Fruit fly (Drosophila melanogaster) Kc167 (cell line): ENCODE measurements around the gene Sf3b5.

Experiments
- h ChIP-seq: fragments of >200 bp; optimal IDR thresholded peaks from 3 replicates; lab custom pipeline; 2018; ENCODE audit warnings: missing external identifiers
- psq ChIP-seq: fragments of >200 bp; optimal IDR thresholded peaks from 2 replicates; lab custom pipeline; 2017; ENCODE audit warnings: missing external identifiers
- ttk ChIP-seq: sonication (Bioruptor generic); optimal IDR thresholded peaks from 2 replicates; lab custom pipeline; 2017; ENCODE audit warnings: missing external identifiers

- TF ChIP-seq ttk (lab: Kevin White, UChicago) (no peak), h (lab: Kevin White, UChicago) (no peak), psq (lab: Kevin White, UChicago) (no peak)
Observed at dm6 chr3R:9023934-9024333, 8.8 kb upstream of the Sf3b5 start.
